Fruit fly (Drosophila melanogaster) whole organism, embryonic: Measurements from ENCODE around the gene b6.

ENCODE experiments used
- B-H1 ChIP-seq: fragments of 200-800 bp; sonication (Bioruptor generic); IDR thresholded peaks from 3 replicates; pipeline ENCODE4 v1.3.6; 2022; ENCODE audit warnings: missing biosample characterization, missing genetic modification characterization
- BtbVII ChIP-seq: fragments of 200-800 bp; sonication (Bioruptor generic); optimal IDR thresholded peaks from 3 replicates; lab custom pipeline; 2017; ENCODE audit warnings: missing biosample characterization, mild to moderate bottlenecking, missing genetic modification characterization
- CG1024 ChIP-seq: fragments of 200-800 bp; sonication (Bioruptor generic); IDR thresholded peaks from 2 replicates; pipeline ENCODE4 v1.3.6; 2022; ENCODE audit warnings: missing biosample characterization, missing genetic modification characterization
- CG11093 ChIP-seq: fragments of 200-800 bp; sonication (Bioruptor generic); IDR thresholded peaks from 3 replicates; pipeline ENCODE4 v1.3.6; 2022; ENCODE audit warnings: missing biosample characterization, missing genetic modification characterization
- CG11723 ChIP-seq: fragments of 200-800 bp; sonication (Bioruptor generic); optimal IDR thresholded peaks from 2 replicates; lab custom pipeline; 2017; ENCODE audit warnings: missing biosample characterization, mild to moderate bottlenecking, missing genetic modification characterization
- CG12071 ChIP-seq: fragments of 200-800 bp; sonication (Bioruptor generic); optimal IDR thresholded peaks from 3 replicates; lab custom pipeline; 2018; ENCODE audit warnings: missing biosample characterization, mild to moderate bottlenecking, missing genetic modification characterization
- CG13287 ChIP-seq: fragments of 200-800 bp; sonication (Bioruptor generic); IDR thresholded peaks from 2 replicates; pipeline ENCODE4 v1.3.6; 2022; ENCODE audit warnings: missing biosample characterization, missing genetic modification characterization; ENCODE audit not compliant: partially characterized antibody
- CG15269 ChIP-seq: fragments of 200-800 bp; sonication (Bioruptor generic); optimal IDR thresholded peaks from 2 replicates; lab custom pipeline; 2018; ENCODE audit warnings: missing biosample characterization, mild to moderate bottlenecking, missing genetic modification characterization, moderate library complexity
- CG1529 ChIP-seq: fragments of 200-800 bp; sonication (Bioruptor generic); optimal IDR thresholded peaks from 3 replicates; lab custom pipeline; 2018; ENCODE audit warnings: missing biosample characterization, missing genetic modification characterization
- CG17361 ChIP-seq: fragments of 200-800 bp; sonication (Bioruptor generic); IDR thresholded peaks from 3 replicates; pipeline ENCODE4 v1.3.6; 2022; ENCODE audit warnings: missing biosample characterization, missing genetic modification characterization
- CG18476 ChIP-seq: fragments of 200-800 bp; sonication (Bioruptor generic); optimal IDR thresholded peaks from 2 replicates; lab custom pipeline; 2016; ENCODE audit warnings: missing biosample characterization, mild to moderate bottlenecking, missing genetic modification characterization
- CG2116 ChIP-seq: fragments of 200-800 bp; sonication (Bioruptor generic); optimal IDR thresholded peaks from 3 replicates; lab custom pipeline; 2018; ENCODE audit warnings: missing biosample characterization, mild to moderate bottlenecking, missing genetic modification characterization
- CG30403 ChIP-seq: fragments of 200-800 bp; sonication (Bioruptor generic); optimal IDR thresholded peaks from 3 replicates; lab custom pipeline; 2016; ENCODE audit warnings: missing biosample characterization, missing genetic modification characterization
- CG3065 ChIP-seq: fragments of 200-800 bp; sonication (Bioruptor generic); optimal IDR thresholded peaks from 2 replicates; lab custom pipeline; 2016; ENCODE audit warnings: missing biosample characterization, missing genetic modification characterization
- CG32772 ChIP-seq: fragments of 200-800 bp; sonication (Bioruptor generic); IDR thresholded peaks from 2 replicates; pipeline ENCODE4 v1.3.6; 2022; ENCODE audit warnings: missing biosample characterization, missing genetic modification characterization
- CG33213 ChIP-seq: fragments of 200-800 bp; sonication (Bioruptor generic); optimal IDR thresholded peaks from 3 replicates; lab custom pipeline; 2016; ENCODE audit warnings: missing biosample characterization, missing genetic modification characterization
- CG34224 ChIP-seq: fragments of 200-800 bp; sonication (Bioruptor generic); IDR thresholded peaks from 3 replicates; pipeline ENCODE4 v1.3.6; 2022; ENCODE audit warnings: missing biosample characterization, missing genetic modification characterization; ENCODE audit not compliant: partially characterized antibody
- CG3847 ChIP-seq: fragments of 200-800 bp; sonication (Bioruptor generic); IDR thresholded peaks from 2 replicates; pipeline ENCODE4 v1.3.6; 2022; ENCODE audit warnings: missing biosample characterization, missing genetic modification characterization
- CG6175 ChIP-seq: fragments of 200-800 bp; sonication (Bioruptor generic); IDR thresholded peaks from 3 replicates; pipeline ENCODE4 v1.3.6; 2022; ENCODE audit warnings: missing biosample characterization, missing genetic modification characterization
- CG6813 ChIP-seq: fragments of 200-800 bp; sonication (Bioruptor generic); optimal IDR thresholded peaks from 2 replicates; lab custom pipeline; 2017; ENCODE audit warnings: missing biosample characterization, missing genetic modification characterization, mild to moderate bottlenecking, moderate library complexity, missing genetic modification reagents
- CG7839 ChIP-seq: fragments of 200-800 bp; sonication (Bioruptor generic); optimal IDR thresholded peaks from 3 replicates; lab custom pipeline; 2018; ENCODE audit warnings: missing biosample characterization, mild to moderate bottlenecking, missing genetic modification characterization, moderate library complexity
- CHES-1-like ChIP-seq: fragments of 200-800 bp; sonication (Bioruptor generic); optimal IDR thresholded peaks from 2 replicates; lab custom pipeline; 2016; ENCODE audit warnings: missing biosample characterization, missing genetic modification characterization
- CrebB ChIP-seq: fragments of 200-800 bp; sonication (Bioruptor generic); optimal IDR thresholded peaks from 3 replicates; lab custom pipeline; 2018; ENCODE audit warnings: missing biosample characterization, mild to moderate bottlenecking, missing genetic modification characterization
- D19A ChIP-seq: fragments of 200-800 bp; optimal IDR thresholded peaks from 3 replicates; lab custom pipeline; 2019; ENCODE audit warnings: missing biosample characterization, mild to moderate bottlenecking, missing genetic modification characterization, moderate library complexity
- Dek ChIP-seq: fragments of 200-800 bp; sonication (Bioruptor generic); optimal IDR thresholded peaks from 3 replicates; lab custom pipeline; 2019; ENCODE audit warnings: missing biosample characterization, mild to moderate bottlenecking, missing genetic modification characterization, moderate library complexity
- Dfd ChIP-seq, 2 experiments: fragments of >200 bp; optimal IDR thresholded peaks; 2 replicates each; lab custom pipeline; 2017; ENCODE audit warnings: missing biosample characterization in 2 of 2, missing genetic modification characterization in 2 of 2
- Dip2 ChIP-seq: fragments of 200-800 bp; sonication (Bioruptor generic); IDR thresholded peaks from 2 replicates; pipeline ENCODE4 v1.3.6; 2022; ENCODE audit warnings: missing biosample characterization, missing genetic modification characterization
- Dip3 ChIP-seq: fragments of 200-800 bp; sonication (Bioruptor generic); optimal IDR thresholded peaks from 3 replicates; lab custom pipeline; 2016; ENCODE audit warnings: missing biosample characterization, missing genetic modification characterization
- E2f1 ChIP-seq: fragments of 200-800 bp; sonication (Bioruptor generic); IDR thresholded peaks from 2 replicates; pipeline ENCODE4 v1.3.6; 2022; ENCODE audit warnings: missing biosample characterization, missing genetic modification characterization
- Hr78 ChIP-seq, 2 experiments: fragments of 200-800 bp in 1 of 2; fragments of >200 bp in 1 of 2; sonication (Bioruptor generic) in 1 of 2; optimal IDR thresholded peaks; 2 replicates each; lab custom pipeline; 2017 to 2019; ENCODE audit warnings: missing biosample characterization in 2 of 2, missing genetic modification characterization in 2 of 2, mild to moderate bottlenecking in 1 of 2, moderate library complexity in 1 of 2
- Lhr ChIP-seq: fragments of 200-800 bp; sonication (Bioruptor generic); optimal IDR thresholded peaks from 3 replicates; lab custom pipeline; 2017; ENCODE audit warnings: mild to moderate bottlenecking, missing biosample characterization, missing genetic modification reagents, missing genetic modification characterization
- Oaz ChIP-seq: fragments of 200-800 bp; sonication (Bioruptor generic); IDR thresholded peaks from 2 replicates; pipeline ENCODE4 v1.3.6; 2022; ENCODE audit warnings: missing biosample characterization, missing genetic modification characterization
- Oli ChIP-seq: fragments of 200-800 bp; sonication (Bioruptor generic); optimal IDR thresholded peaks from 2 replicates; lab custom pipeline; 2018; ENCODE audit warnings: missing biosample characterization, mild to moderate bottlenecking, missing genetic modification characterization, moderate library complexity
- Opbp ChIP-seq: fragments of 200-800 bp; sonication (Bioruptor generic); IDR thresholded peaks from 3 replicates; pipeline ENCODE4 v1.3.6; 2022; ENCODE audit warnings: missing biosample characterization, missing genetic modification characterization; ENCODE audit not compliant: partially characterized antibody
- Ssrp ChIP-seq: fragments of 200-800 bp; sonication (Bioruptor generic); optimal IDR thresholded peaks from 2 replicates; lab custom pipeline; 2018; ENCODE audit warnings: missing biosample characterization, mild to moderate bottlenecking, missing genetic modification characterization, moderate library complexity
- Stat92E ChIP-seq, 3 experiments: fragments of >200 bp in 2 of 3; fragments of 200-800 bp in 1 of 3; sonication (Bioruptor generic) in 1 of 3; optimal IDR thresholded peaks; 2 replicates each; lab custom pipeline; 2017 to 2019; ENCODE audit warnings: missing biosample characterization in 3 of 3, missing genetic modification characterization in 3 of 3, mild to moderate bottlenecking in 1 of 3, moderate library complexity in 1 of 3
- chif ChIP-seq, 2 experiments: fragments of 200-800 bp; sonication (Bioruptor generic); optimal IDR thresholded peaks; 3 replicates each; lab custom pipeline; 2016; ENCODE audit warnings: missing biosample characterization in 2 of 2, missing genetic modification characterization in 2 of 2
- corto ChIP-seq: fragments of 200-800 bp; sonication (Bioruptor generic); optimal IDR thresholded peaks from 2 replicates; lab custom pipeline; 2016; ENCODE audit warnings: missing biosample characterization, mild to moderate bottlenecking, missing genetic modification characterization, moderate library complexity
- dpn ChIP-seq, 2 experiments: fragments of 200-800 bp; sonication (Bioruptor generic); optimal IDR thresholded peaks; 3 replicates each; lab custom pipeline; 2016; ENCODE audit warnings: missing biosample characterization in 2 of 2, missing genetic modification characterization in 2 of 2
- en ChIP-seq: fragments of 200-800 bp; sonication (Bioruptor generic); optimal IDR thresholded peaks from 2 replicates; lab custom pipeline; 2016; ENCODE audit warnings: missing biosample characterization, missing genetic modification characterization
- fu2 ChIP-seq: fragments of 200-800 bp; sonication (Bioruptor generic); optimal IDR thresholded peaks from 2 replicates; lab custom pipeline; 2016; ENCODE audit warnings: missing biosample characterization, missing genetic modification characterization
- gcm ChIP-seq: fragments of 200-800 bp; sonication (Bioruptor generic); optimal IDR thresholded peaks from 2 replicates; lab custom pipeline; 2019; ENCODE audit warnings: missing biosample characterization, mild to moderate bottlenecking, missing genetic modification characterization, moderate library complexity
- grn ChIP-seq: fragments of 200-800 bp; sonication (Bioruptor generic); optimal IDR thresholded peaks from 3 replicates; lab custom pipeline; 2017; ENCODE audit warnings: missing biosample characterization, missing genetic modification characterization
- lola ChIP-seq, 3 experiments: fragments of >200 bp in 2 of 3; fragments of 200-800 bp in 1 of 3; sonication (Bioruptor generic) in 1 of 3; optimal IDR thresholded peaks; 2 replicates each; lab custom pipeline; 2017 to 2019; ENCODE audit warnings: missing biosample characterization in 3 of 3, missing genetic modification characterization in 3 of 3, mild to moderate bottlenecking in 1 of 3, moderate library complexity in 1 of 3
- pros ChIP-seq: fragments of 200-800 bp; sonication (Bioruptor generic); optimal IDR thresholded peaks from 3 replicates; lab custom pipeline; 2019; ENCODE audit warnings: missing biosample characterization, mild to moderate bottlenecking, missing genetic modification characterization, moderate library complexity
- run ChIP-seq: fragments of 200-800 bp; sonication (Bioruptor generic); optimal IDR thresholded peaks from 3 replicates; lab custom pipeline; 2018; ENCODE audit warnings: missing biosample characterization, mild to moderate bottlenecking, missing genetic modification characterization
- sd ChIP-seq: fragments of 200-800 bp; sonication (Bioruptor generic); optimal IDR thresholded peaks from 3 replicates; lab custom pipeline; 2018; ENCODE audit warnings: missing biosample characterization, mild to moderate bottlenecking, missing genetic modification characterization, moderate library complexity
- ssp ChIP-seq: fragments of 200-800 bp; sonication (Bioruptor generic); IDR thresholded peaks from 2 replicates; pipeline ENCODE4 v1.3.6; 2022; ENCODE audit warnings: missing biosample characterization, missing genetic modification characterization
- zen2 ChIP-seq: fragments of 200-800 bp; sonication (Bioruptor generic); IDR thresholded peaks from 3 replicates; pipeline ENCODE4 v1.3.6; 2022; ENCODE audit warnings: missing biosample characterization, missing genetic modification characterization; ENCODE audit not compliant: partially characterized antibody

Gene b6

DNA sequence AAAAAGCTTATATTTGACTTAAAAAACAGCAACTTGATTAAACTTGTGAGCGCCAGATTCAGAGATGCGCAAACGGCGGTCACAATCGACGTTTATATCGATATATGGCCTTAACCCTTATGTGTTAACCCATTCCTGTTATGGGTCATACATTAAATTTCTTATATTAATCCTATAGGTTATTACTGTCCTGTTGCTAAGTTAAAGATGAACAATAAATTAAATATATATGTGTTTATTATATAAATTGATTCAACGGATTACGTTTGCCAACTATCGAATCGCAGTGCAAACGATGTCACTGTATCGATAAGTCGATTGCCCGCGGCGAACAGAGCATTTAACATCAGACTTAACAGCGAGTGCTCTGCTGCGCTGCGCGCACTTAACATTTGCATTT is 17.2 kb upstream of the b6 start, which contains the start of the genes CG3740 and hfw (continued):
- TF ChIP-seq CHES-1-like (GFP tag; lab: Kevin White, UChicago) (peak; percentile 17), D19A (tag; lab: Kevin White, UChicago) (no peak), CG11093 (GFP tag; lab: Robert Waterston, UW) (peak; percentile 58; the same call in 2 of the 3 replicates), gcm (GFP tag; lab: Kevin White, UChicago) (no peak), Opbp (GFP tag; lab: Robert Waterston, UW) (peak; percentile 79; the same call in 2 of the 3 replicates), sd (no peak), Dip2 (GFP tag; lab: Robert Waterston, UW) (no peak), lola (GFP tag; optimal IDR thresholded peaks at IDR 0.05; lab: Kevin White, UChicago) (peak in 1 of 3 experiments; percentile 69), CG30403 (GFP tag; lab: Kevin White, UChicago) (peak; percentile 82), Dfd (GFP tag; optimal IDR thresholded peaks at IDR 0.05; lab: Kevin White, UChicago) (no peak), CG18476 (GFP tag; lab: Kevin White, UChicago) (peak; percentile 31), CG32772 (GFP tag; lab: Robert Waterston, UW) (peak; percentile 74), CG2116 (GFP tag; lab: Kevin White, UChicago) (peak; percentile 71), Ssrp (tag; lab: Kevin White, UChicago) (peak; percentile 77), CrebB (no peak), chif (GFP tag; optimal IDR thresholded peaks at IDR 0.05; lab: Kevin White, UChicago) (peak in 1 of 2 experiments; percentile 10), CG6175 (GFP tag; lab: Robert Waterston, UW) (0 out of 3 replicates have a peak, but pooled peaks have one; percentile 35), CG17361 (GFP tag; lab: Robert Waterston, UW) (peak; percentile 82), CG34224 (GFP tag; lab: Robert Waterston, UW) (peak; percentile 90), zen2 (GFP tag; lab: Robert Waterston, UW) (peak; percentile 72; the same call in 1 of the 3 replicates), corto (GFP tag; lab: Kevin White, UChicago) (peak; percentile 75), fu2 (no peak), CG15269 (tag; lab: Kevin White, UChicago) (peak; percentile 61), CG1529 (GFP tag; lab: Kevin White, UChicago) (no peak), BtbVII (GFP tag; lab: Kevin White, UChicago) (no peak), Lhr (GFP tag; lab: Kevin White, UChicago) (no peak), CG11723 (GFP tag; lab: Kevin White, UChicago) (peak; percentile 4), en (GFP tag; lab: Kevin White, UChicago) (no peak), pros (no peak), B-H1 (GFP tag; lab: Robert Waterston, UW) (peak; percentile 48; the same call in 2 of the 3 replicates), E2f1 (GFP tag; lab: Robert Waterston, UW) (peak; percentile 84), ssp (peak; percentile 74), Stat92E (GFP tag; optimal IDR thresholded peaks at IDR 0.05; lab: Kevin White, UChicago) (no peak), CG3065 (GFP tag; lab: Kevin White, UChicago) (no peak), CG7839 (tag; lab: Kevin White, UChicago) (no peak), Dip3 (GFP tag; lab: Kevin White, UChicago) (peak; percentile 2), CG3847 (peak; percentile 80), dpn (GFP tag; optimal IDR thresholded peaks at IDR 0.05; lab: Kevin White, UChicago) (peak; percentile 20 to 80), CG6813 (no peak), run (tag; lab: Kevin White, UChicago) (no peak), Oaz (GFP tag; lab: Robert Waterston, UW) (0 out of 2 replicates have a peak, but pooled peaks have one; percentile 54), CG1024 (GFP tag; lab: Robert Waterston, UW) (peak; percentile 33; the same call in 1 of the 2 replicates), CG13287 (GFP tag; lab: Robert Waterston, UW) (peak; percentile 92), Oli (tag; lab: Kevin White, UChicago) (peak; percentile 60), CG33213 (GFP tag; lab: Kevin White, UChicago) (no peak), grn (no peak), Dek (tag; lab: Kevin White, UChicago) (peak; percentile 46), Hr78 (GFP tag; optimal IDR thresholded peaks at IDR 0.05; lab: Kevin White, UChicago) (no peak), CG12071 (GFP tag; lab: Kevin White, UChicago) (no peak)
